Worm (Caenorhabditis elegans) whole organism, L4 larva: ENCODE results near the gene C25H3.10.
A peak's percentile ranks its signal among the peaks of the same experiment; 100 is the strongest.

Experiments
- D1046.2 ChIP-seq: fragments of 200-800 bp; sonication (Bioruptor generic); IDR thresholded peaks from 2 replicates; pipeline ENCODE4 v1.3.6; 2022; ENCODE audit warnings: missing genetic modification characterization, missing compliant biosample characterization
- R02D3.7 ChIP-seq: fragments of 150-350 bp; sonication (generic microtip); optimal IDR thresholded peaks from 3 replicates; lab custom pipeline; 2014; ENCODE audit warnings: missing biosample characterization, missing genetic modification characterization
- Y75B8A.6 ChIP-seq: fragments of 200-800 bp; sonication (Bioruptor generic); IDR thresholded peaks from 2 replicates; pipeline ENCODE4 v1.3.6; 2022; ENCODE audit warnings: missing genetic modification reagents, missing genetic modification characterization, missing compliant biosample characterization
- aha-1 ChIP-seq: fragments of 150-350 bp; peaks from one replicate; lab custom pipeline; 2014; ENCODE audit warnings: missing biosample characterization, missing genetic modification characterization
- ama-1 ChIP-seq: fragments of 150-350 bp; optimal IDR thresholded peaks from 2 replicates; lab custom pipeline; 2014; ENCODE audit warnings: inconsistent platforms, mixed read lengths
- arid-1 ChIP-seq: fragments of 200-800 bp; sonication (Bioruptor generic); conservative IDR thresholded peaks from 2 replicates; pipeline ENCODE4 v1.3.6; 2022; ENCODE audit warnings: missing genetic modification reagents, missing genetic modification characterization, missing compliant biosample characterization
- daf-16 ChIP-seq, 3 experiments: sonication (generic microtip); optimal IDR thresholded peaks; 2 replicates each; lab custom pipeline; 2016 to 2017; ENCODE audit warnings: missing genetic modification characterization in 3 of 3, missing genetic modification reagents in 3 of 3, mild to moderate bottlenecking in 2 of 3, missing compliant biosample characterization in 2 of 3, missing biosample characterization in 1 of 3, moderate library complexity in 1 of 3
- dmd-6 ChIP-seq: fragments of 200-800 bp; sonication (Bioruptor generic); IDR thresholded peaks from 2 replicates; pipeline ENCODE4 v1.3.6; 2022; ENCODE audit warnings: missing genetic modification reagents, missing genetic modification characterization, missing compliant biosample characterization
- dve-1 ChIP-seq: sonication (generic microtip); optimal IDR thresholded peaks from 2 replicates; lab custom pipeline; 2017; ENCODE audit warnings: antibody characterized with exemption, mild to moderate bottlenecking, missing genetic modification characterization, missing compliant biosample characterization; ENCODE audit not compliant: insufficient read depth
- fos-1 ChIP-seq: fragments of 150-350 bp; optimal IDR thresholded peaks from 2 replicates; lab custom pipeline; 2014; ENCODE audit warnings: missing biosample characterization, missing genetic modification characterization
- hlh-11 ChIP-seq: fragments of 200-800 bp; sonication (Bioruptor generic); optimal IDR thresholded peaks from 2 replicates; lab custom pipeline; 2018; ENCODE audit warnings: mild to moderate bottlenecking, missing genetic modification characterization, missing compliant biosample characterization
- hlh-30 ChIP-seq: sonication (generic microtip); optimal IDR thresholded peaks from 2 replicates; lab custom pipeline; 2017; ENCODE audit warnings: antibody characterized with exemption, mild to moderate bottlenecking, missing genetic modification characterization, missing compliant biosample characterization; ENCODE audit not compliant: insufficient read depth
- lin-38 ChIP-seq: fragments of 200-800 bp; sonication (Bioruptor generic); IDR thresholded peaks from 2 replicates; pipeline ENCODE4 v1.3.6; 2022; ENCODE audit warnings: missing genetic modification reagents, missing genetic modification characterization, missing compliant biosample characterization
- lin-39 ChIP-seq: fragments of 150-350 bp; optimal IDR thresholded peaks from 2 replicates; lab custom pipeline; 2014; ENCODE audit warnings: missing biosample characterization, missing genetic modification reagents, missing genetic modification characterization
- lsy-2 ChIP-seq, 2 experiments: fragments of 150-350 bp in 1 of 2; sonication (generic microtip) in 1 of 2; optimal IDR thresholded peaks; 2 replicates each; lab custom pipeline; 2014 to 2017; ENCODE audit warnings: missing biosample characterization in 2 of 2, missing genetic modification characterization in 2 of 2
- madf-5 ChIP-seq, 2 experiments: fragments of 200-800 bp; sonication (Bioruptor generic); IDR thresholded peaks; 2 replicates each; pipeline ENCODE4 v1.3.6; 2022; ENCODE audit warnings: missing compliant biosample characterization in 2 of 2, missing genetic modification characterization in 2 of 2
- mdl-1 ChIP-seq, 2 experiments: fragments of 150-350 bp in 1 of 2; sonication (generic microtip) in 1 of 2; optimal IDR thresholded peaks; 2 replicates each; lab custom pipeline; 2014 to 2017; ENCODE audit warnings: missing biosample characterization in 2 of 2, missing genetic modification characterization in 2 of 2
- mep-1 ChIP-seq: fragments of 150-350 bp; sonication (generic microtip); optimal IDR thresholded peaks from 3 replicates; lab custom pipeline; 2014; ENCODE audit warnings: missing biosample characterization, missing genetic modification characterization
- mxl-3 ChIP-seq: fragments of 200-800 bp; sonication (Bioruptor generic); optimal IDR thresholded peaks from 2 replicates; lab custom pipeline; 2018; ENCODE audit warnings: mild to moderate bottlenecking, missing genetic modification characterization, missing compliant biosample characterization
- nhr-102 ChIP-seq: sonication (generic microtip); optimal IDR thresholded peaks from 2 replicates; lab custom pipeline; 2016; ENCODE audit warnings: mild to moderate bottlenecking, missing genetic modification characterization, moderate library complexity, missing compliant biosample characterization
- nhr-11 ChIP-seq: fragments of 150-350 bp; optimal IDR thresholded peaks from 2 replicates; lab custom pipeline; 2014; ENCODE audit warnings: missing biosample characterization, missing genetic modification characterization
- nhr-25 ChIP-seq: sonication (generic microtip); optimal IDR thresholded peaks from 2 replicates; lab custom pipeline; 2017; ENCODE audit warnings: missing genetic modification characterization, mild to moderate bottlenecking, missing compliant biosample characterization, antibody characterized with exemption, moderate library complexity, borderline replicate concordance; ENCODE audit not compliant: insufficient read depth
- nhr-28 ChIP-seq: fragments of 150-350 bp; optimal IDR thresholded peaks from 2 replicates; lab custom pipeline; 2014; ENCODE audit warnings: missing biosample characterization, missing genetic modification characterization
- nhr-6 ChIP-seq: fragments of 150-350 bp; optimal IDR thresholded peaks from 2 replicates; lab custom pipeline; 2014; ENCODE audit warnings: missing biosample characterization, missing genetic modification characterization
- nhr-77 ChIP-seq: fragments of 150-350 bp; optimal IDR thresholded peaks from 2 replicates; lab custom pipeline; 2014; ENCODE audit warnings: missing biosample characterization, missing genetic modification characterization
- pha-4 ChIP-seq, 2 experiments: fragments of 150-350 bp in 1 of 2; fragments of 200-800 bp in 1 of 2; sonication (Bioruptor generic) in 1 of 2; IDR thresholded peaks in 1 of 2; optimal IDR thresholded peaks in 1 of 2; 2 replicates each; pipeline versions ENCODE4 v1.3.6 to Lab custom; 2014 to 2022; ENCODE audit warnings: missing genetic modification characterization in 2 of 2, missing genetic modification reagents in 2 of 2, missing biosample characterization in 1 of 2, missing compliant biosample characterization in 1 of 2
- saeg-2 ChIP-seq: fragments of 200-800 bp; sonication (Bioruptor generic); IDR thresholded peaks from 2 replicates; pipeline ENCODE4 v1.3.6; 2022; ENCODE audit warnings: missing genetic modification reagents, missing genetic modification characterization, missing compliant biosample characterization
- sdz-12 ChIP-seq: fragments of 200-800 bp; sonication (Bioruptor generic); optimal IDR thresholded peaks from 2 replicates; lab custom pipeline; 2018; ENCODE audit warnings: mild to moderate bottlenecking, missing genetic modification characterization, missing compliant biosample characterization
- spr-1 ChIP-seq: sonication (generic microtip); optimal IDR thresholded peaks from 2 replicates; lab custom pipeline; 2016; ENCODE audit warnings: mild to moderate bottlenecking, missing genetic modification characterization, missing compliant biosample characterization
- tra-1 ChIP-seq: fragments of 200-800 bp; sonication (Bioruptor generic); IDR thresholded peaks from 2 replicates; pipeline ENCODE4 v1.3.6; 2022; ENCODE audit warnings: missing genetic modification reagents, missing genetic modification characterization, missing compliant biosample characterization
- unc-130 ChIP-seq: sonication (generic microtip); optimal IDR thresholded peaks from 2 replicates; lab custom pipeline; 2016; ENCODE audit warnings: missing genetic modification reagents, missing genetic modification characterization, missing compliant biosample characterization
- unc-62 ChIP-seq, 3 experiments: fragments of 150-350 bp in 1 of 3; sonication (generic microtip); optimal IDR thresholded peaks in 2 of 3; peaks in 1 of 3; 1 replicate in 1 of 3; 2 replicates in 2 of 3; lab custom pipeline; 2014 to 2017; ENCODE audit warnings: missing biosample characterization in 3 of 3, missing genetic modification characterization in 3 of 3, missing genetic modification reagents in 3 of 3, missing genotype in 1 of 3

C25H3.10 gene

ce11 chrII:5701485-5701884, 2.7 kb upstream of the C25H3.10 start (continued):
- TF ChIP-seq R02D3.7: no peak
- TF ChIP-seq nhr-25: peak; percentile 35
- peak; percentile 57 for TF ChIP-seq lin-38 (GFP tag; lab: Robert Waterston, UW)
- TF ChIP-seq unc-62 (GFP tag; optimal IDR thresholded peaks at IDR 0.05 in 1 of 2; lab: Kevin White, UChicago): peak in 1 of 2 experiments; percentile 59
- no peak for TF ChIP-seq unc-62 (tag; optimal IDR thresholded peaks at IDR 0.05; lab: Kevin White, UChicago)
- no peak for TF ChIP-seq sdz-12 (GFP tag; lab: Kevin White, UChicago)
- TF ChIP-seq ama-1 (lab: Kevin White, UChicago): peak; percentile 95
- no peak for TF ChIP-seq madf-5 (GFP tag; IDR thresholded peaks at IDR 0.05; lab: Robert Waterston, UW)
- TF ChIP-seq Y75B8A.6 (GFP tag; lab: Robert Waterston, UW): no peak
- TF ChIP-seq saeg-2 (GFP tag; lab: Robert Waterston, UW): no peak
- peak in 1 of 2 experiments; percentile 76 for TF ChIP-seq lsy-2 (tag; optimal IDR thresholded peaks at IDR 0.05; lab: Kevin White, UChicago)
- no peak for TF ChIP-seq lin-39 (tag; lab: Kevin White, UChicago)
- TF ChIP-seq daf-16 (GFP tag; optimal IDR thresholded peaks at IDR 0.05; lab: Kevin White, UChicago): no peak
- peak; percentile 60 for TF ChIP-seq daf-16 (tag; optimal IDR thresholded peaks at IDR 0.05; lab: Kevin White, UChicago)
- TF ChIP-seq fos-1 (tag; lab: Kevin White, UChicago): no peak
- TF ChIP-seq pha-4 (GFP tag; IDR thresholded peaks at IDR 0.05; lab: Robert Waterston, UW): no peak
- TF ChIP-seq pha-4 (tag; optimal IDR thresholded peaks at IDR 0.05; lab: Kevin White, UChicago): no peak
- TF ChIP-seq nhr-102 (tag; lab: Kevin White, UChicago): peak; percentile 66

- TF ChIP-seq nhr-6 (tag; lab: Kevin White, UChicago): peak; percentile 30
- TF ChIP-seq mep-1 (tag; lab: Kevin White, UChicago): peak; percentile 7
- TF ChIP-seq nhr-11 (tag; lab: Kevin White, UChicago): peak; percentile 47
- no peak for TF ChIP-seq saeg-2 (GFP tag; lab: Robert Waterston, UW)
- no peak for TF ChIP-seq madf-5 (GFP tag; IDR thresholded peaks at IDR 0.05; lab: Robert Waterston, UW)
- TF ChIP-seq dmd-6 (GFP tag; lab: Robert Waterston, UW): peak; percentile 78
- TF ChIP-seq nhr-77 (tag; lab: Kevin White, UChicago): peak; percentile 21
- peak in 1 of 2 experiments; percentile 50 for TF ChIP-seq mdl-1 (tag; optimal IDR thresholded peaks at IDR 0.05; lab: Kevin White, UChicago)
- TF ChIP-seq spr-1: no peak
- TF ChIP-seq lin-38 (GFP tag; lab: Robert Waterston, UW): no peak
- peak; percentile 31 for TF ChIP-seq mxl-3 (GFP tag; lab: Kevin White, UChicago)
- TF ChIP-seq tra-1 (GFP tag; lab: Robert Waterston, UW): no peak
- no peak for TF ChIP-seq pha-4 (GFP tag; IDR thresholded peaks at IDR 0.05; lab: Robert Waterston, UW)
- no peak for TF ChIP-seq pha-4 (tag; optimal IDR thresholded peaks at IDR 0.05; lab: Kevin White, UChicago)
- peak; percentile 51 for TF ChIP-seq hlh-11 (tag; lab: Kevin White, UChicago)
- TF ChIP-seq aha-1 (tag; lab: Kevin White, UChicago): peak; percentile 80
- TF ChIP-seq dve-1 (tag; lab: Kevin White, UChicago): peak; percentile 52
- peak; percentile 70 for TF ChIP-seq nhr-28 (tag; lab: Kevin White, UChicago)
- TF ChIP-seq arid-1 (GFP tag; lab: Robert Waterston, UW): no peak
- peak; percentile 90 for TF ChIP-seq hlh-30 (tag; lab: Kevin White, UChicago)
Measured at ce11 chrII:5698254-5698653, 515 bp downstream of the C25H3.10 start.

- TF ChIP-seq unc-62 (GFP tag; optimal IDR thresholded peaks at IDR 0.05 in 1 of 2; lab: Kevin White, UChicago): peak in 1 of 2 experiments; percentile 62
- TF ChIP-seq unc-62 (tag; optimal IDR thresholded peaks at IDR 0.05; lab: Kevin White, UChicago): no peak
- TF ChIP-seq unc-130 (GFP tag; lab: Kevin White, UChicago): no peak
- TF ChIP-seq nhr-102 (tag; lab: Kevin White, UChicago): no peak
- peak; percentile 56 for TF ChIP-seq aha-1 (tag; lab: Kevin White, UChicago)
- no peak for TF ChIP-seq D1046.2 (GFP tag; lab: Robert Waterston, UW)
Measured at ce11 chrII:5697338-5697737, 1.4 kb downstream of the C25H3.10 start.

DNA sequence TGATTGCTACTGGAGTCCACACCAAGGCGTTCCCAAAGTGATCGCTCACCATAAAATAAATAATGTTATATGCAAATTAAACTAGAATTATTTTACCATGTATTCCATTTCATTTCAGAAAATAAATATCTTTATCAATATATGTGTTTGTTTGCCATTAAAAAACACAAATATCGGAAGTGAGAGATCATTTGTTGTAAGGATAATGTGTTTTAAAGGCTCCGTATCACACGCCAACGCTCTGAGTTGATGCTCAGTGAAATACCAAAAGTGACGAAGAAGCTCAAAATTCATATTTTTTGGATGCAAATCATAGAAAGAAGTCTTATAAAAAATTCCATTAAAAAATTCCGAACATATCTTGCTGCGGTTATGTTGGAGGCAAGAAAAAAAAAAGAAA, 2.6 kb downstream of the C25H3.10 start:
- TF ChIP-seq unc-62 (GFP tag; optimal IDR thresholded peaks at IDR 0.05 in 1 of 2; lab: Kevin White, UChicago) (peak in 1 of 2 experiments; percentile 91), unc-62 (tag; optimal IDR thresholded peaks at IDR 0.05; lab: Kevin White, UChicago) (no peak), ama-1 (lab: Kevin White, UChicago) (no peak), nhr-25 (no peak)
